Fruit fly (Drosophila melanogaster): ENCODE data around the gene CG34277.

Gene CG34277

DNA sequence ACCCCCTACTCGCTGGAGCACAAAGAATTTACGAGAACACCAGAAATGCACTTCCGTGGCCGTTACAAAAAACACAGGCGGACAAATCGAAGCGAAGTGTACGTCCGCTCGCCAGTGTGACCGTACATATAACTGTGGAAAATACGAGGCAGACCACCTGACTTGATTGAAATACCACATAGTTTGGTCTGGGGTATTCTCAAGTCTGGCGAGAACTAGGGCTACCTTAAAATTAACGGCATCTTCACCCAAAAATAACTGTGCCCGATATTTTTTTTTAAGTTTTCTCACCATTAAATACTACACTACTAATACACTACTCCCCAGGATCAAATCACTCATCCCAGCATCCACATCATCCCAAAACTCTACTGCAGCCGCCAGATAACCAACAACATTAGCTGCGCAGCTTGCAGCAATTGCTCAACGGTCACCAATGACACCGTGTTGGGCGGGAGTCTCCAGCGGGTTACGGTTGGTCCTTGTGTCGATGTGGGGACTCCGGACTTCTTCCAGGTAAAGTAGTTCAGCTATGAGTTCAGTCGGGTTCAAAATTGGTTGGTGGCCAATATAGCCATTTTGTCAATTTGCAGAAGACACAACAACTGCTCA lies 1.1 kb upstream of the CG34277 start, which contains the start of gene Cerk (continued):
- TF ChIP-seq Trl (optimal IDR thresholded peaks at IDR 0.05) (no peak), Trl (GFP tag; optimal IDR thresholded peaks at IDR 0.05) (peak; percentile 57), CG2120 (GFP tag; optimal IDR thresholded peaks at IDR 0.05) (peak; percentile 64), ash1 (GFP tag; optimal IDR thresholded peaks at IDR 0.05) (no peak), Ssrp (tag; optimal IDR thresholded peaks at IDR 0.05) (no peak), CG3065 (GFP tag; optimal IDR thresholded peaks at IDR 0.05) (no peak), CG10209 (GFP tag; optimal IDR thresholded peaks at IDR 0.05) (peak; percentile 34), Eip74EF (GFP tag; optimal IDR thresholded peaks at IDR 0.05) (peak in 1 of 2 experiments; percentile 66), CG7786 (GFP tag; optimal IDR thresholded peaks at IDR 0.05) (peak; percentile 20), gcm2 (GFP tag; optimal IDR thresholded peaks at IDR 0.05) (no peak), Chrac-16 (GFP tag; optimal IDR thresholded peaks at IDR 0.05) (peak; percentile 43), HLH4C (GFP tag; IDR thresholded peaks at IDR 0.05; ENCODE audit: partially characterized antibody) (peak; percentile 59; the same call in 2 of the 3 replicates), sisA (GFP tag; IDR thresholded peaks at IDR 0.05) (peak; percentile 17; the same call in 1 of the 2 replicates), CG13424 (tag; optimal IDR thresholded peaks at IDR 0.05) (peak; percentile 34), CG6689 (GFP tag; IDR thresholded peaks at IDR 0.05) (no peak), CG4360 (GFP tag; IDR thresholded peaks at IDR 0.05) (peak; percentile 82), CoRest (tag; optimal IDR thresholded peaks at IDR 0.05) (peak; percentile 62), CG12299 (tag; optimal IDR thresholded peaks at IDR 0.05) (no peak), CG11723 (GFP tag; optimal IDR thresholded peaks at IDR 0.05) (no peak), BEAF-32 (GFP tag; optimal IDR thresholded peaks at IDR 0.05) (peak; percentile 68), tna (GFP tag; IDR thresholded peaks at IDR 0.05; ENCODE audit: partially characterized antibody) (peak; percentile 17; the same call in 1 of the 2 replicates), Side (GFP tag; optimal IDR thresholded peaks at IDR 0.05) (peak; percentile 22), ssp (GFP tag; IDR thresholded peaks at IDR 0.05) (peak; percentile 81), lilli (GFP tag; optimal IDR thresholded peaks at IDR 0.05) (peak; percentile 50), E2f2 (GFP tag; IDR thresholded peaks at IDR 0.05) (peak; percentile 57), jumu (GFP tag; optimal IDR thresholded peaks at IDR 0.05) (peak; percentile 5), tgo (GFP tag; IDR thresholded peaks at IDR 0.05) (no peak), Opbp (GFP tag; IDR thresholded peaks at IDR 0.05; ENCODE audit: partially characterized antibody) (peak; percentile 79), amos (GFP tag; IDR thresholded peaks at IDR 0.05; ENCODE audit: partially characterized antibody) (peak; percentile 69; the same call in 1 of the 2 replicates), slou (GFP tag; optimal IDR thresholded peaks at IDR 0.05) (no peak), CG4707 (GFP tag; optimal IDR thresholded peaks at IDR 0.05) (peak; percentile 32), nerfin-1 (tag; optimal IDR thresholded peaks at IDR 0.05) (no peak), CG7556 (GFP tag; optimal IDR thresholded peaks at IDR 0.05) (no peak), Awh (GFP tag; IDR thresholded peaks at IDR 0.05) (no peak), Ptx1 (GFP tag; IDR thresholded peaks at IDR 0.05) (peak; percentile 32; the same call in 1 of the 2 replicates), CG9797 (GFP tag; optimal IDR thresholded peaks at IDR 0.05) (peak; percentile 91), Elba2 (GFP tag; optimal IDR thresholded peaks at IDR 0.05) (peak; percentile 48), run (tag; optimal IDR thresholded peaks at IDR 0.05) (no peak), sima (GFP tag; optimal IDR thresholded peaks at IDR 0.05) (no peak), Neu2 (GFP tag; optimal IDR thresholded peaks at IDR 0.05; ENCODE audit: borderline replicate concordance) (no peak), dmrt99B (tag; optimal IDR thresholded peaks at IDR 0.05) (no peak), chif (GFP tag; optimal IDR thresholded peaks at IDR 0.05) (peak in 1 of 2 experiments; percentile 30), Dfd (GFP tag; optimal IDR thresholded peaks at IDR 0.05) (no peak), grn (GFP tag; optimal IDR thresholded peaks at IDR 0.05) (no peak), CG12769 (tag; optimal IDR thresholded peaks at IDR 0.05) (peak; percentile 54), CG11456 (GFP tag; IDR thresholded peaks at IDR 0.05) (peak; percentile 51; the same call in 1 of the 3 replicates), CG1603 (tag; optimal IDR thresholded peaks at IDR 0.05) (peak; percentile 73), twi (tag; optimal IDR thresholded peaks at IDR 0.05) (no peak), CG13296 (GFP tag; optimal IDR thresholded peaks at IDR 0.05) (peak; percentile 2)
